Worm (Caenorhabditis elegans) whole organism, L2 larva: ENCODE data around the gene B0554.7.

Experiments used
- lin-13 ChIP-seq: fragments of 150-350 bp; optimal IDR thresholded peaks from 2 replicates; lab custom pipeline; 2014; ENCODE audit warnings: missing biosample characterization, missing genetic modification reagents, missing genetic modification characterization
- nhr-12 ChIP-seq: fragments of 150-350 bp; optimal IDR thresholded peaks from 2 replicates; lab custom pipeline; 2014; ENCODE audit warnings: missing biosample characterization, missing genetic modification characterization
- nhr-237 ChIP-seq: fragments of 150-350 bp; optimal IDR thresholded peaks from 2 replicates; lab custom pipeline; 2014; ENCODE audit warnings: missing biosample characterization, missing genetic modification characterization

DNA sequence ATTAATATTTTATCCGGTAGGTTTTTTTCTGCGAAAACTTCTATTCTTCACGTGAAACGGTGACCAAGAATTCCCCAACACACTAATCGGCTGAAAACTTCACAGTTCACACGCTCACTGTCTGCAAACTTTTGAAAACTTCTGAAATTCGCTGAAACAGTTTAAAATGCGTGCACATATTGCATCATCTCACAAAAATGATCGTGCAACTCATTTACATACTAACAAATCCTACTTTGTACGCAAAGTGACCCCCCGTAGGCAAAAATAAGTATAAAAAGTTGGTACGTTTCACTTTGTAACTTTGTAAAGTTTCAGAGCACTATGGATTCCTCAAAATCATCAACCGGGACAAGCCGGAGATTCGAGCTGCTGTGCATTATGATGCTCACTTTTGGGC lies 52.4 kb downstream of the B0554.7 start, which contains the start of gene ZK6.6:
- TF ChIP-seq lin-13 (GFP tag; lab: Kevin White, UChicago) = no peak
- no peak for TF ChIP-seq nhr-237 (tag; lab: Kevin White, UChicago)
- no peak for TF ChIP-seq nhr-12 (tag; lab: Kevin White, UChicago)
